Worm (Caenorhabditis elegans) whole organism, L1 larva: ENCODE measurements around the gene nspc-18.

Experiments used
- aly-2 ChIP-seq: fragments of 150-350 bp; optimal IDR thresholded peaks from 2 replicates; lab custom pipeline; 2014; ENCODE audit warnings: missing biosample characterization, missing genetic modification characterization
- fkh-10 ChIP-seq: sonication (generic microtip); optimal IDR thresholded peaks from 2 replicates; lab custom pipeline; 2017; ENCODE audit warnings: missing biosample characterization, missing genetic modification reagents, missing genetic modification characterization
- lin-13 ChIP-seq: fragments of 150-350 bp; optimal IDR thresholded peaks from 2 replicates; lab custom pipeline; 2014; ENCODE audit warnings: missing biosample characterization, missing genetic modification reagents, missing genetic modification characterization
- lin-15B ChIP-seq: fragments of 150-350 bp; sonication (generic microtip); optimal IDR thresholded peaks from 3 replicates; lab custom pipeline; 2014; ENCODE audit warnings: missing biosample characterization, missing genetic modification characterization
- lin-39 ChIP-seq: fragments of 150-350 bp; optimal IDR thresholded peaks from 2 replicates; lab custom pipeline; 2014; ENCODE audit warnings: missing biosample characterization, missing genetic modification reagents, missing genetic modification characterization
- nhr-11 ChIP-seq: fragments of 150-350 bp; optimal IDR thresholded peaks from 2 replicates; lab custom pipeline; 2014; ENCODE audit warnings: missing biosample characterization, missing genetic modification characterization
- unc-62 ChIP-seq: fragments of 150-350 bp; optimal IDR thresholded peaks from 2 replicates; lab custom pipeline; 2014; ENCODE audit warnings: missing biosample characterization, missing genetic modification reagents, missing genetic modification characterization

- TF ChIP-seq nhr-11 (tag; lab: Kevin White, UChicago): no peak
- TF ChIP-seq lin-13 (GFP tag; lab: Kevin White, UChicago): peak; percentile 15
- TF ChIP-seq aly-2: no peak
- no peak for TF ChIP-seq unc-62
- TF ChIP-seq lin-39 (tag; lab: Kevin White, UChicago): peak; percentile 77
- TF ChIP-seq fkh-10 (GFP tag; lab: Kevin White, UChicago): no peak
- no peak for TF ChIP-seq lin-15B (tag; lab: Kevin White, UChicago)
Observed at ce11 chrX:14508823-14509259, 18.6 kb downstream of the nspc-18 start.
